Fruit fly (Drosophila melanogaster) whole organism, embryonic: ENCODE data around the gene Noa36.

Experiments
- Ada2b ChIP-seq: fragments of 200-800 bp; sonication (Bioruptor generic); IDR thresholded peaks from 2 replicates; pipeline ENCODE4 v1.3.6; 2022; ENCODE audit warnings: missing biosample characterization, missing genetic modification characterization
- B-H2 ChIP-seq: fragments of 200-800 bp; sonication (Bioruptor generic); optimal IDR thresholded peaks from 2 replicates; lab custom pipeline; 2018; ENCODE audit warnings: missing biosample characterization, mild to moderate bottlenecking, missing genetic modification characterization
- Bgb ChIP-seq: fragments of 200-800 bp; sonication (Bioruptor generic); IDR thresholded peaks from 2 replicates; pipeline ENCODE4 v1.3.6; 2022; ENCODE audit warnings: missing biosample characterization, missing genetic modification characterization; ENCODE audit not compliant: partially characterized antibody
- CG10274 ChIP-seq: fragments of 200-800 bp; sonication (Bioruptor generic); optimal IDR thresholded peaks from 3 replicates; lab custom pipeline; 2017; ENCODE audit warnings: missing biosample characterization, mild to moderate bottlenecking, missing genetic modification characterization
- CG10321 ChIP-seq: fragments of 200-800 bp; sonication (Bioruptor generic); IDR thresholded peaks from 2 replicates; pipeline ENCODE4 v1.3.6; 2022; ENCODE audit warnings: missing biosample characterization, missing genetic modification characterization
- CG11456 ChIP-seq: fragments of 200-800 bp; sonication (Bioruptor generic); IDR thresholded peaks from 3 replicates; pipeline ENCODE4 v1.3.6; 2022; ENCODE audit warnings: missing biosample characterization, missing genetic modification characterization
- CG11560 ChIP-seq: fragments of 200-800 bp; sonication (Bioruptor generic); IDR thresholded peaks from 3 replicates; pipeline ENCODE4 v1.3.6; 2022; ENCODE audit warnings: missing biosample characterization, missing genetic modification characterization
- CG12391 ChIP-seq: fragments of 200-800 bp; sonication (Bioruptor generic); optimal IDR thresholded peaks from 3 replicates; lab custom pipeline; 2018; ENCODE audit warnings: missing biosample characterization, mild to moderate bottlenecking, missing genetic modification characterization, moderate library complexity
- CG12769 ChIP-seq: fragments of 200-800 bp; sonication (Bioruptor generic); optimal IDR thresholded peaks from 2 replicates; lab custom pipeline; 2019; ENCODE audit warnings: missing biosample characterization, mild to moderate bottlenecking, missing genetic modification characterization, moderate library complexity
- CG1602 ChIP-seq: fragments of 200-800 bp; sonication (Bioruptor generic); optimal IDR thresholded peaks from 3 replicates; lab custom pipeline; 2016; ENCODE audit warnings: missing biosample characterization, missing genetic modification characterization
- CG16813 ChIP-seq: fragments of 200-800 bp; sonication (Bioruptor generic); IDR thresholded peaks from 3 replicates; pipeline ENCODE4 v1.3.6; 2022; ENCODE audit warnings: missing biosample characterization, missing genetic modification characterization; ENCODE audit not compliant: partially characterized antibody
- CG2120 ChIP-seq: fragments of 200-800 bp; sonication (Bioruptor generic); optimal IDR thresholded peaks from 3 replicates; lab custom pipeline; 2016; ENCODE audit warnings: missing biosample characterization, missing genetic modification characterization
- CG2202 ChIP-seq: fragments of 200-800 bp; sonication (Bioruptor generic); optimal IDR thresholded peaks from 2 replicates; lab custom pipeline; 2018; ENCODE audit warnings: missing biosample characterization, mild to moderate bottlenecking, missing genetic modification characterization
- CG2889 ChIP-seq: fragments of 200-800 bp; sonication (Bioruptor generic); IDR thresholded peaks from 3 replicates; pipeline ENCODE4 v1.3.6; 2022; ENCODE audit warnings: missing biosample characterization, missing genetic modification characterization
- CG30431 ChIP-seq: fragments of 200-800 bp; sonication (Bioruptor generic); optimal IDR thresholded peaks from 2 replicates; lab custom pipeline; 2017; ENCODE audit warnings: missing biosample characterization, missing genetic modification characterization
- CG3065 ChIP-seq: fragments of 200-800 bp; sonication (Bioruptor generic); optimal IDR thresholded peaks from 2 replicates; lab custom pipeline; 2016; ENCODE audit warnings: missing biosample characterization, missing genetic modification characterization
- CG4404 ChIP-seq: fragments of 200-800 bp; sonication (Bioruptor generic); IDR thresholded peaks from 2 replicates; pipeline ENCODE4 v1.3.6; 2022; ENCODE audit warnings: missing biosample characterization, missing genetic modification characterization
- CG6765 ChIP-seq: fragments of 200-800 bp; sonication (Bioruptor generic); optimal IDR thresholded peaks from 3 replicates; lab custom pipeline; 2017; ENCODE audit warnings: missing biosample characterization, mild to moderate bottlenecking, missing genetic modification characterization
- CG7372 ChIP-seq: fragments of 200-800 bp; sonication (Bioruptor generic); IDR thresholded peaks from 2 replicates; pipeline ENCODE4 v1.3.6; 2022; ENCODE audit warnings: missing biosample characterization, missing genetic modification characterization
- CG9437 ChIP-seq: fragments of 200-800 bp; sonication (Bioruptor generic); optimal IDR thresholded peaks from 2 replicates; lab custom pipeline; 2018; ENCODE audit warnings: missing biosample characterization, mild to moderate bottlenecking, missing genetic modification characterization
- CHES-1-like ChIP-seq: fragments of 200-800 bp; sonication (Bioruptor generic); optimal IDR thresholded peaks from 2 replicates; lab custom pipeline; 2016; ENCODE audit warnings: missing biosample characterization, missing genetic modification characterization
- Chrac-16 ChIP-seq: fragments of 200-800 bp; sonication (Bioruptor generic); optimal IDR thresholded peaks from 3 replicates; lab custom pipeline; 2016; ENCODE audit warnings: missing biosample characterization, missing genetic modification characterization
- Dp ChIP-seq: fragments of 200-800 bp; sonication (Bioruptor generic); optimal IDR thresholded peaks from 2 replicates; lab custom pipeline; 2018; ENCODE audit warnings: missing biosample characterization, mild to moderate bottlenecking, missing genetic modification characterization, moderate library complexity
- Eip74EF ChIP-seq, 2 experiments: fragments of 200-800 bp in 1 of 2; fragments of >200 bp in 1 of 2; sonication (Bioruptor generic) in 1 of 2; optimal IDR thresholded peaks; 2 replicates each; lab custom pipeline; 2017 to 2019; ENCODE audit warnings: missing biosample characterization in 2 of 2, missing genetic modification characterization in 2 of 2, mild to moderate bottlenecking in 1 of 2, moderate library complexity in 1 of 2
- Ets97D ChIP-seq: fragments of 200-800 bp; sonication (Bioruptor generic); optimal IDR thresholded peaks from 3 replicates; lab custom pipeline; 2016; ENCODE audit warnings: missing biosample characterization, missing genetic modification characterization
- H15 ChIP-seq: fragments of 200-800 bp; sonication (Bioruptor generic); IDR thresholded peaks from 3 replicates; pipeline ENCODE4 v1.3.6; 2022; ENCODE audit warnings: missing biosample characterization, missing genetic modification characterization
- Hand ChIP-seq: fragments of 200-800 bp; sonication (Bioruptor generic); optimal IDR thresholded peaks from 2 replicates; lab custom pipeline; 2017; ENCODE audit warnings: mild to moderate bottlenecking, missing biosample characterization, missing genetic modification reagents, missing genetic modification characterization
- Mad ChIP-seq: fragments of 200-800 bp; sonication (Bioruptor generic); optimal IDR thresholded peaks from 2 replicates; lab custom pipeline; 2016; ENCODE audit warnings: missing biosample characterization, missing genetic modification characterization
- Med ChIP-seq: fragments of 200-800 bp; sonication (Bioruptor generic); peaks from one replicate; lab custom pipeline; 2016; ENCODE audit warnings: missing biosample characterization, missing genetic modification characterization, mild to moderate bottlenecking, inconsistent platforms, moderate library complexity
- Myb ChIP-seq: fragments of 200-800 bp; sonication (Bioruptor generic); optimal IDR thresholded peaks from 2 replicates; lab custom pipeline; 2016; ENCODE audit warnings: missing biosample characterization, missing genetic modification characterization
- Side ChIP-seq: fragments of 200-800 bp; sonication (Bioruptor generic); optimal IDR thresholded peaks from 2 replicates; lab custom pipeline; 2016; ENCODE audit warnings: missing biosample characterization, missing genetic modification characterization
- Sry-δ ChIP-seq: fragments of 200-800 bp; sonication (Bioruptor generic); optimal IDR thresholded peaks from 2 replicates; lab custom pipeline; 2016; ENCODE audit warnings: missing biosample characterization, missing genetic modification characterization
- TFAM ChIP-seq: fragments of 200-800 bp; sonication (Bioruptor generic); optimal IDR thresholded peaks from 2 replicates; lab custom pipeline; 2017; ENCODE audit warnings: missing biosample characterization, missing genetic modification characterization, inconsistent platforms
- ato ChIP-seq: fragments of 200-800 bp; sonication (Bioruptor generic); IDR thresholded peaks from 2 replicates; pipeline ENCODE4 v1.3.6; 2022; ENCODE audit warnings: missing biosample characterization, missing genetic modification characterization; ENCODE audit not compliant: partially characterized antibody
- bbx ChIP-seq: fragments of 200-800 bp; sonication (Bioruptor generic); IDR thresholded peaks from 2 replicates; pipeline ENCODE4 v1.3.6; 2022; ENCODE audit warnings: missing biosample characterization, missing genetic modification characterization; ENCODE audit not compliant: partially characterized antibody
- chinmo ChIP-seq: fragments of 200-800 bp; sonication (Bioruptor generic); IDR thresholded peaks from 4 replicates; pipeline ENCODE4 v1.3.6; 2022; ENCODE audit warnings: missing biosample characterization, missing genetic modification characterization; ENCODE audit not compliant: partially characterized antibody
- croc ChIP-seq: fragments of 200-800 bp; sonication (Bioruptor generic); conservative IDR thresholded peaks from 3 replicates; pipeline ENCODE4 v1.3.6; 2022; ENCODE audit warnings: missing biosample characterization, missing genetic modification characterization
- cwo ChIP-seq: fragments of 200-800 bp; sonication (Bioruptor generic); optimal IDR thresholded peaks from 3 replicates; lab custom pipeline; 2017; ENCODE audit warnings: missing biosample characterization, missing genetic modification characterization, mild to moderate bottlenecking, moderate library complexity, missing genetic modification reagents
- dati ChIP-seq: fragments of 200-800 bp; sonication (Bioruptor generic); IDR thresholded peaks from 2 replicates; pipeline ENCODE4 v1.3.6; 2022; ENCODE audit warnings: missing biosample characterization, missing genetic modification characterization
- dmrt99B ChIP-seq: fragments of 200-800 bp; sonication (Bioruptor generic); optimal IDR thresholded peaks from 2 replicates; lab custom pipeline; 2018; ENCODE audit warnings: missing biosample characterization, mild to moderate bottlenecking, missing genetic modification characterization, moderate library complexity
- ftz-f1 ChIP-seq: fragments of 200-800 bp; sonication (Bioruptor generic); optimal IDR thresholded peaks from 2 replicates; lab custom pipeline; 2016; ENCODE audit warnings: missing biosample characterization, missing genetic modification characterization
- grn ChIP-seq: fragments of 200-800 bp; sonication (Bioruptor generic); optimal IDR thresholded peaks from 3 replicates; lab custom pipeline; 2017; ENCODE audit warnings: missing biosample characterization, missing genetic modification characterization
- jing ChIP-seq: fragments of 200-800 bp; sonication (Bioruptor generic); optimal IDR thresholded peaks from 2 replicates; lab custom pipeline; 2018; ENCODE audit warnings: missing biosample characterization, mild to moderate bottlenecking, missing genetic modification characterization
- mam ChIP-seq: fragments of 200-800 bp; sonication (Bioruptor generic); optimal IDR thresholded peaks from 3 replicates; lab custom pipeline; 2016; ENCODE audit warnings: missing biosample characterization, missing genetic modification characterization
- salm ChIP-seq: fragments of 200-800 bp; sonication (Bioruptor generic); optimal IDR thresholded peaks from 2 replicates; lab custom pipeline; 2018; ENCODE audit warnings: missing biosample characterization, mild to moderate bottlenecking, missing genetic modification characterization
- slp2 ChIP-seq: fragments of 200-800 bp; sonication (Bioruptor generic); optimal IDR thresholded peaks from 2 replicates; lab custom pipeline; 2016; ENCODE audit warnings: missing biosample characterization, missing genetic modification characterization
- stwl ChIP-seq: fragments of 200-800 bp; sonication (Bioruptor generic); optimal IDR thresholded peaks from 3 replicates; lab custom pipeline; 2018; ENCODE audit warnings: missing biosample characterization, mild to moderate bottlenecking, missing genetic modification characterization, moderate library complexity
- tap ChIP-seq: fragments of 200-800 bp; optimal IDR thresholded peaks from 3 replicates; lab custom pipeline; 2019; ENCODE audit warnings: missing biosample characterization, mild to moderate bottlenecking, missing genetic modification characterization, moderate library complexity
- tll ChIP-seq, 2 experiments: fragments of 200-800 bp in 1 of 2; fragments of >200 bp in 1 of 2; sonication (Bioruptor generic) in 1 of 2; optimal IDR thresholded peaks; 2 replicates each; lab custom pipeline; 2017 to 2019; ENCODE audit warnings: missing biosample characterization in 2 of 2, missing genetic modification characterization in 2 of 2, mild to moderate bottlenecking in 1 of 2, moderate library complexity in 1 of 2
- tna ChIP-seq: fragments of 200-800 bp; sonication (Bioruptor generic); IDR thresholded peaks from 2 replicates; pipeline ENCODE4 v1.3.6; 2022; ENCODE audit warnings: missing biosample characterization, missing genetic modification characterization; ENCODE audit not compliant: partially characterized antibody
- unpg ChIP-seq: fragments of 200-800 bp; sonication (Bioruptor generic); optimal IDR thresholded peaks from 3 replicates; lab custom pipeline; 2018; ENCODE audit warnings: missing biosample characterization, mild to moderate bottlenecking, missing genetic modification characterization, moderate library complexity

Noa36 gene

DNA sequence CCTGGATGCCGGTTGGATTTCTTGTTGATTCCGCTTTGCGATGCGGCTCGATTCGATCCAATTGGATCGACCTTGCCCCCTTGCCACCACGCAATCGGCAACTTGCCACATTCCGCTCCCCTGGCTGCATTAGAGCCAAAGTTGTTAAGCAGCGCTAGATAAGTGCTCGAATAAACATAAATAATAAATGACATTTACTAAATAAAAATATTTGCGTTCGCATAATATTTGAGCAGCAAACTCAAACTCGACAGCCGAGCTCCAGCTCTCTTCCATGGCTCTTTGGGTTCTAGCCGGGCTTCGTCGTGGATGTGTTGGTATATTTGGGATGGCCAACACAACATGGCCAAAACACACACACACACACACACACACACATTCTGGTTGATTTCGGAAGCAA lies 28.3 kb downstream of the Noa36 start (continued):
- TF ChIP-seq croc (GFP tag; lab: Robert Waterston, UW) (no peak), Mad (GFP tag; lab: Kevin White, UChicago) (no peak), salm (peak; percentile 58), ftz-f1 (GFP tag; lab: Kevin White, UChicago) (no peak), CHES-1-like (GFP tag; lab: Kevin White, UChicago) (no peak), CG7372 (GFP tag; lab: Robert Waterston, UW) (no peak), tap (tag; lab: Kevin White, UChicago) (peak; percentile 14), TFAM (GFP tag; lab: Kevin White, UChicago) (no peak), CG30431 (no peak), Med (GFP tag; lab: Kevin White, UChicago) (peak; percentile 87), ato (no peak), Side (no peak), CG11560 (tag; lab: Robert Waterston, UW) (no peak), H15 (GFP tag; lab: Robert Waterston, UW) (no peak), jing (no peak), Chrac-16 (GFP tag; lab: Kevin White, UChicago) (no peak), Ets97D (GFP tag; lab: Kevin White, UChicago) (no peak), tna (GFP tag; lab: Robert Waterston, UW) (no peak), CG9437 (GFP tag; lab: Kevin White, UChicago) (no peak), Hand (no peak), bbx (no peak), CG4404 (GFP tag; lab: Robert Waterston, UW) (no peak), Dp (GFP tag; lab: Kevin White, UChicago) (no peak), dmrt99B (tag; lab: Kevin White, UChicago) (peak; percentile 51), stwl (no peak), B-H2 (GFP tag; lab: Kevin White, UChicago) (no peak), mam (GFP tag; lab: Kevin White, UChicago) (no peak), CG11456 (GFP tag; lab: Robert Waterston, UW) (no peak), CG2889 (no peak), tll (GFP tag; optimal IDR thresholded peaks at IDR 0.05; lab: Kevin White, UChicago) (no peak), CG1602 (GFP tag; lab: Kevin White, UChicago) (no peak), dati (GFP tag; lab: Robert Waterston, UW) (no peak), chinmo (GFP tag; lab: Robert Waterston, UW) (no peak), CG10274 (no peak), CG6765 (peak; percentile 53), CG12391 (tag; lab: Kevin White, UChicago) (no peak), Sry-δ (GFP tag; lab: Kevin White, UChicago) (no peak), Myb (no peak), CG3065 (GFP tag; lab: Kevin White, UChicago) (no peak), CG10321 (GFP tag; lab: Robert Waterston, UW) (no peak), CG2120 (no peak), CG12769 (tag; lab: Kevin White, UChicago) (peak; percentile 72), CG2202 (tag; lab: Kevin White, UChicago) (peak; percentile 37), CG16813 (no peak), Bgb (GFP tag; lab: Robert Waterston, UW) (no peak), unpg (GFP tag; lab: Kevin White, UChicago) (peak; percentile 65), cwo (GFP tag; lab: Kevin White, UChicago) (peak; percentile 8), Ada2b (GFP tag; lab: Robert Waterston, UW) (no peak), grn (GFP tag; lab: Kevin White, UChicago) (no peak), slp2 (GFP tag; lab: Kevin White, UChicago) (no peak), Eip74EF (GFP tag; optimal IDR thresholded peaks at IDR 0.05; lab: Kevin White, UChicago) (peak in 1 of 2 experiments; percentile 1)
